Worm (Caenorhabditis elegans) whole organism, L4 larva: ENCODE measurements around the gene Y62F5A.12.

Experiments
- F37D6.2 ChIP-seq: sonication (generic microtip); optimal IDR thresholded peaks from 2 replicates; lab custom pipeline; 2016; ENCODE audit warnings: mild to moderate bottlenecking, missing genetic modification characterization, missing compliant biosample characterization
- R02D3.7 ChIP-seq: fragments of 150-350 bp; sonication (generic microtip); optimal IDR thresholded peaks from 3 replicates; lab custom pipeline; 2014; ENCODE audit warnings: missing biosample characterization, missing genetic modification characterization
- daf-12 ChIP-seq: fragments of 150-350 bp; optimal IDR thresholded peaks from 2 replicates; lab custom pipeline; 2014; ENCODE audit warnings: missing biosample characterization, missing genetic modification reagents, missing genetic modification characterization
- dmd-6 ChIP-seq: fragments of 200-800 bp; sonication (Bioruptor generic); IDR thresholded peaks from 2 replicates; pipeline ENCODE4 v1.3.6; 2022; ENCODE audit warnings: missing genetic modification reagents, missing genetic modification characterization, missing compliant biosample characterization
- dpl-1 ChIP-seq: fragments of 150-350 bp; optimal IDR thresholded peaks from 2 replicates; lab custom pipeline; 2014; ENCODE audit warnings: missing biosample characterization, missing genetic modification reagents, missing genetic modification characterization
- hlh-30 ChIP-seq: sonication (generic microtip); optimal IDR thresholded peaks from 2 replicates; lab custom pipeline; 2017; ENCODE audit warnings: antibody characterized with exemption, mild to moderate bottlenecking, missing genetic modification characterization, missing compliant biosample characterization; ENCODE audit not compliant: insufficient read depth
- lin-13 ChIP-seq: fragments of 150-350 bp; optimal IDR thresholded peaks from 2 replicates; lab custom pipeline; 2014; ENCODE audit warnings: missing biosample characterization, missing genetic modification reagents, missing genetic modification characterization
- lsy-2 ChIP-seq, 2 experiments: fragments of 150-350 bp in 1 of 2; sonication (generic microtip) in 1 of 2; optimal IDR thresholded peaks; 2 replicates each; lab custom pipeline; 2014 to 2017; ENCODE audit warnings: missing biosample characterization in 2 of 2, missing genetic modification characterization in 2 of 2
- unc-62 ChIP-seq, 3 experiments: fragments of 150-350 bp in 1 of 3; sonication (generic microtip); optimal IDR thresholded peaks in 2 of 3; peaks in 1 of 3; 1 replicate in 1 of 3; 2 replicates in 2 of 3; lab custom pipeline; 2014 to 2017; ENCODE audit warnings: missing biosample characterization in 3 of 3, missing genetic modification characterization in 3 of 3, missing genetic modification reagents in 3 of 3, missing genotype in 1 of 3
- zfp-2 ChIP-seq: sonication (generic microtip); optimal IDR thresholded peaks from 2 replicates; lab custom pipeline; 2016; ENCODE audit warnings: mild to moderate bottlenecking, missing genetic modification characterization, missing compliant biosample characterization

DNA sequence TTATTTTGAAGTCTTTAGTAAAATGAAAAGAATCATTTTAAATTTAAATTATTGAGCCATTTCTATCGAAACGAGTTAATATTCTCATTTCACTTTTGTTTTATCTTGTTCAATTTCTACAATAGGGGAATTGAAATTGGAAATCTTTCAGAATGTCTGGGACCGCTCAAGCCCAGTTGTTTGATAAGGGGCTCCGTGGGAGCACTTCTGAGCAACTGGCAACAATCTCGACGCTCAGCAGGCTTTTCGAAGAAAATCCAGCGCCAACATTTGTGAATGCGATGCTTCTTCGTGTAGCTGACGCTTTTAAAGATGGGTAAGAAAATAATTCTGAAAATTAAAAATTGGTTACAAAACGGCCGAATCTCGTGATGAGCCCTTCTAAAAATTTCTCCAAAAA is 48.4 kb upstream of the Y62F5A.12 start, which contains the start of gene ints-7:
- TF ChIP-seq F37D6.2 (tag; lab: Kevin White, UChicago) (no peak), hlh-30 (tag; lab: Kevin White, UChicago) (no peak), lin-13 (GFP tag; lab: Kevin White, UChicago) (no peak), dmd-6 (GFP tag; lab: Robert Waterston, UW) (no peak), zfp-2 (no peak), R02D3.7 (tag; lab: Kevin White, UChicago) (no peak), lsy-2 (tag; optimal IDR thresholded peaks at IDR 0.05; lab: Kevin White, UChicago) (no peak), dpl-1 (no peak), daf-12 (tag; lab: Kevin White, UChicago) (no peak), unc-62 (GFP tag; optimal IDR thresholded peaks at IDR 0.05 in 1 of 2; lab: Kevin White, UChicago) (no peak), unc-62 (tag; optimal IDR thresholded peaks at IDR 0.05; lab: Kevin White, UChicago) (no peak)
